Fruit fly (Drosophila melanogaster): ENCODE measurements around the gene Antdh.

Antdh gene

dm6 chrX:11149201-11149600, 19.7 kb downstream of the Antdh start, which contains the start of gene Lint-1:
Gene Lint-1, plus strand, starts transcription at chrX:11149323.
- TF ChIP-seq usp (GFP tag; optimal IDR thresholded peaks at IDR 0.05) (no peak), EcR (GFP tag; optimal IDR thresholded peaks at IDR 0.05) (no peak), pan (optimal IDR thresholded peaks at IDR 0.05) (no peak), psq (optimal IDR thresholded peaks at IDR 0.05) (no peak), CG8478 (optimal IDR thresholded peaks at IDR 0.05) (no peak), Dll (optimal IDR thresholded peaks at IDR 0.05) (no peak)

dm6 chrX:11148272-11148835, 20.5 kb downstream of the Antdh start, which contains the start of gene Ran:
Gene Ran, minus strand, starts transcription at chrX:11148716.
- TF ChIP-seq CG8478 (optimal IDR thresholded peaks at IDR 0.05) (no peak), Dll (optimal IDR thresholded peaks at IDR 0.05) (no peak), EcR (GFP tag; optimal IDR thresholded peaks at IDR 0.05) (no peak), psq (optimal IDR thresholded peaks at IDR 0.05) (no peak), pan (optimal IDR thresholded peaks at IDR 0.05) (no peak), usp (GFP tag; optimal IDR thresholded peaks at IDR 0.05) (no peak)

- TF ChIP-seq Dll (optimal IDR thresholded peaks at IDR 0.05), result no peak
- no peak for TF ChIP-seq psq (optimal IDR thresholded peaks at IDR 0.05)
Measured at dm6 chrX:11147553-11148067, 21.2 kb downstream of the Antdh start.

dm6 chrX:11146598-11147176, 22.2 kb downstream of the Antdh start:
- TF ChIP-seq EcR (GFP tag; optimal IDR thresholded peaks at IDR 0.05) (no peak), psq (optimal IDR thresholded peaks at IDR 0.05) (no peak), CG8478 (optimal IDR thresholded peaks at IDR 0.05) (no peak), usp (GFP tag; optimal IDR thresholded peaks at IDR 0.05) (no peak), Dll (optimal IDR thresholded peaks at IDR 0.05) (no peak), pan (optimal IDR thresholded peaks at IDR 0.05) (no peak)

DNA sequence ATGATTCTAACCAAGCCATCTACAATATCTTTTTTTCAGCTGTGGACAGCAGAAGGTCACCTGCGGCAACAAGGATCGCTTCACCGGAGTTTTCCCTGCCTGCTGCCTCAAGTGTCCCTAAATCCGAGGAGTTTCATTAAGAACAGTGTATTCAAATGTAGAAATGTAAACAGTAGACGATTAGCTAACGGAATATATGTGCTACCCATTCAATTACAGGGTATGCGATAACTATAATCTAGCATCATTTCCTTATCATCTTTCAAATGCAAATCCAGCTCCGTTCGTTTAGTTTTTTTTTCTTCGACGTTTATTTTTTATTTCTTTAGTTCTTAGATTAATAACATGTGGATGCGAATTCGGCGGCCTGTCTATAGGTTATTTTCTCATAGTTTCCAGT, 24.3 kb downstream of the Antdh start:
- no peak for TF ChIP-seq EcR (GFP tag; optimal IDR thresholded peaks at IDR 0.05)
- no peak for TF ChIP-seq Dll (optimal IDR thresholded peaks at IDR 0.05)
- TF ChIP-seq pan (optimal IDR thresholded peaks at IDR 0.05), result no peak
- TF ChIP-seq psq (optimal IDR thresholded peaks at IDR 0.05), result no peak
- no peak for TF ChIP-seq CG8478 (optimal IDR thresholded peaks at IDR 0.05)
- no peak for TF ChIP-seq usp (GFP tag; optimal IDR thresholded peaks at IDR 0.05)

DNA sequence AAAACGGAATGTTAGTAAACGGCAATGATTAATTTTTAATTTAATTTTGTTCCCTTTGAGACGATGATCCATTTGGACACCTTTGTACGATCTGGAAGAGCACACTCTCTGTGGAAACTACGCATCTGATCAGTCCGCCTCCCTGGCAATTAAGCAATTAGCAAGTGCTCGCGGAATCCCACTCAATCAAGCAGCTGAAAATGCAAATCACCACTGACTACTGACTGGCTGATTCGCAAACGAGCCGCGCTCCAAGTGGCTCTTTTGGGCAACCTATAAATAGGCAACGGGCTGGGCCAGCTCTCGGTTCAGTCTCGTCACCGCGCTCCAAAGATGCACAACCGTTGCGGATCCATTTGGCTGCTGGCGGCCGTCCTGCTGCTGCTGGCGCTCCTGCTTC, 25.0 kb downstream of the Antdh start, which contains the start of gene CG15201:
TSS of gene CG15201 (plus strand) at position 301 of the 400 bp plus-strand sequence.
- TF ChIP-seq EcR (GFP tag; optimal IDR thresholded peaks at IDR 0.05), result no peak
- no peak for TF ChIP-seq CG8478 (optimal IDR thresholded peaks at IDR 0.05)
- TF ChIP-seq psq (optimal IDR thresholded peaks at IDR 0.05), result no peak
- no peak for TF ChIP-seq Dll (optimal IDR thresholded peaks at IDR 0.05)
- TF ChIP-seq pan (optimal IDR thresholded peaks at IDR 0.05), result no peak
- TF ChIP-seq usp (GFP tag; optimal IDR thresholded peaks at IDR 0.05), result no peak

DNA sequence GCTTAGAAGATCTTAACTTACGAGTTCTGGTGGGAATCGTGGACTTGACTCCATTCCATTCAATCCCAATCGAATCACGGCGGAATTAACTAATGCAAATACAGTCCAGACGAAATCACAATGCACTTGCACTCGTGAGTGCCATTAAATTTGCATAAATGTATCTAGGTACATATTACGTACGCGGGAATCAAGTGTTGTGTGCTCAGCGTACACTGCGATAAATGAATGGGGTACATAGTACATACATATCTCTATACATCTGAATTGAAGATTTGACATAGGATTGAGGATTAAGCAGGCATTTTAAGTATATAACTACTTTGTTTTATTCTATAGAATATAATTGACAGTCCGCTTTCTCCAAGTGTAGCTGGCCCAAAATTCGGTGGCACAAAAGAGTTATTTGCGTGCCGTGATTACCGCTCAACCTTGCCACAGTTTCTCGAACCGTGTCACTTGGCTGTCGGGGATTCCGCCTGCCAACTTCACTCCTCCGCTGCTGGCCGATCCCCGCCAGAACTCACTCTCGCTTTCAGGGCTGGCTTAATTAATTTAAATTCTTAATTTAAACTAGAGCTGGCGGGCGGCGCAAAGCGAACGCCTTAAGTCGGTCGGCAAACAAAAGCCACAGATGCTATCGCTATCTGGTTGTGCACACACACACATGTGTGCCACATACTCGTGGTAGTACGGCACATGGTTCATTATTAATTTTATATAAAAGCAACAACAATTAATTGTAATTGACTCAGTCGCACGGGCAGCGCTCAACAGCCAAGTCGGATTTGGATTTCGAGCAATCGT, 26.9 kb downstream of the Antdh start, which contains the start of the genes CG15199 and CG15202:
TSS of gene CG15199 (minus strand) at position 51 of the 807 bp plus-strand sequence.
TSS of gene CG15202 (plus strand) at position 757 of the 807 bp plus-strand sequence.
- no peak for TF ChIP-seq Dll (optimal IDR thresholded peaks at IDR 0.05)
- no peak for TF ChIP-seq pan (optimal IDR thresholded peaks at IDR 0.05)
- no peak for TF ChIP-seq CG8478 (optimal IDR thresholded peaks at IDR 0.05)
- TF ChIP-seq usp (GFP tag; optimal IDR thresholded peaks at IDR 0.05), result no peak
- no peak for TF ChIP-seq psq (optimal IDR thresholded peaks at IDR 0.05)
- no peak for TF ChIP-seq EcR (GFP tag; optimal IDR thresholded peaks at IDR 0.05)

DNA sequence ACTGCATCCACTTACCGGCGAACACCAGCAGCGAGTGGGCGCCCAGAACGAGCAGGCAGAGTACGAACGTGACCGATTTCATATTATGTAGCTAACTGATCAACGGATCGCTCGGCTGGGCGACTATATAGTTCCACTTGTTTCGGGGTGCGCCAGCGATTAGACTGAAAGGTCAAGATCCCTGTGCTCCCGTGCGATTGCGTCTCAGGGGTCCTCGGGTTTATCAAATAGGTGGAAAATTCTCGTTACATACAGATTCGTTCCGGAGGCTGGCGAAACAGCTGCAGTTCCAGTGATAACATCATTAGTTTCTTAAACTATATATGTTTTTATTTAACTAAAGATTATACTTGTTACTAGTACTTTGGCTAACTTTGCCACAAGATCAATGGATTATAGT, 28.7 kb downstream of the Antdh start, which contains the start of gene ssp7:
TSS of gene ssp7 (minus strand) at position 101 of the 400 bp plus-strand sequence.
- no peak for TF ChIP-seq pan (optimal IDR thresholded peaks at IDR 0.05)
- no peak for TF ChIP-seq Dll (optimal IDR thresholded peaks at IDR 0.05)
- TF ChIP-seq usp (GFP tag; optimal IDR thresholded peaks at IDR 0.05), result no peak
- no peak for TF ChIP-seq psq (optimal IDR thresholded peaks at IDR 0.05)
- TF ChIP-seq EcR (GFP tag; optimal IDR thresholded peaks at IDR 0.05), result no peak
- TF ChIP-seq CG8478 (optimal IDR thresholded peaks at IDR 0.05), result no peak

dm6 chrX:11137566-11138186, 31.2 kb downstream of the Antdh start, which contains the start of gene CDK2AP1:
Gene CDK2AP1, plus strand, starts transcription at chrX:11137859.
- no peak for TF ChIP-seq Dll (optimal IDR thresholded peaks at IDR 0.05)
- TF ChIP-seq CG8478 (optimal IDR thresholded peaks at IDR 0.05), result no peak
- no peak for TF ChIP-seq usp (GFP tag; optimal IDR thresholded peaks at IDR 0.05)

- TF ChIP-seq psq (optimal IDR thresholded peaks at IDR 0.05), result no peak
- no peak for TF ChIP-seq CG8478 (optimal IDR thresholded peaks at IDR 0.05)
- TF ChIP-seq Dll (optimal IDR thresholded peaks at IDR 0.05), result no peak
- TF ChIP-seq pan (optimal IDR thresholded peaks at IDR 0.05), result no peak
- TF ChIP-seq EcR (GFP tag; optimal IDR thresholded peaks at IDR 0.05), result no peak
- TF ChIP-seq usp (GFP tag; optimal IDR thresholded peaks at IDR 0.05), result no peak
Measured at dm6 chrX:11136587-11137512, 32.0 kb downstream of the Antdh start, which contains the start of gene Klp10A. Gene Klp10A, minus strand, starts transcription at chrX:11137118.

Data from whole organism.